Worm (Caenorhabditis elegans) whole organism, young adult: ENCODE data around the gene M05D6.1.

ENCODE experiments used
- B0261.1 ChIP-seq: sonication (generic microtip); optimal IDR thresholded peaks from 2 replicates; lab custom pipeline; 2016; ENCODE audit warnings: mild to moderate bottlenecking, missing genetic modification characterization, moderate library complexity, missing compliant biosample characterization
- B0336.3 ChIP-seq: fragments of 200-800 bp; sonication (Bioruptor generic); IDR thresholded peaks from 2 replicates; pipeline ENCODE4 v1.3.6; 2022; ENCODE audit warnings: missing genetic modification characterization, missing compliant biosample characterization
- D2030.7 ChIP-seq: fragments of 200-800 bp; sonication (Bioruptor generic); IDR thresholded peaks from 2 replicates; pipeline ENCODE4 v1.3.6; 2022; ENCODE audit warnings: missing genetic modification reagents, missing genetic modification characterization, missing compliant biosample characterization
- F33H1.4 ChIP-seq: fragments of 200-800 bp; sonication (Bioruptor generic); IDR thresholded peaks from 2 replicates; pipeline ENCODE4 v1.3.6; 2022; ENCODE audit warnings: missing genetic modification reagents, missing genetic modification characterization, missing compliant biosample characterization
- F49E8.2 ChIP-seq: sonication (generic microtip); optimal IDR thresholded peaks from 3 replicates; lab custom pipeline; 2017; ENCODE audit warnings: missing genetic modification characterization, mild to moderate bottlenecking, missing compliant biosample characterization, antibody characterized with exemption, moderate library complexity; ENCODE audit not compliant: insufficient read depth
- F52B5.7 ChIP-seq: sonication (generic microtip); optimal IDR thresholded peaks from 2 replicates; lab custom pipeline; 2016; ENCODE audit warnings: mild to moderate bottlenecking, missing genetic modification characterization, missing compliant biosample characterization
- F57C9.4 ChIP-seq: sonication (generic microtip); optimal IDR thresholded peaks from 2 replicates; lab custom pipeline; 2017; ENCODE audit warnings: mild to moderate bottlenecking, missing genetic modification characterization, missing compliant biosample characterization
- T07F8.4 ChIP-seq: sonication (generic microtip); optimal IDR thresholded peaks from 2 replicates; lab custom pipeline; 2016; ENCODE audit warnings: mild to moderate bottlenecking, missing genetic modification characterization, moderate library complexity, missing compliant biosample characterization
- Y67H2A.10 ChIP-seq: fragments of 200-800 bp; sonication (Bioruptor generic); conservative IDR thresholded peaks from 2 replicates; pipeline ENCODE4 v1.3.6; 2022; ENCODE audit warnings: missing genetic modification reagents, missing genetic modification characterization, missing compliant biosample characterization
- Y79H2A.3 ChIP-seq: fragments of 200-800 bp; sonication (Bioruptor generic); conservative IDR thresholded peaks from 2 replicates; pipeline ENCODE4 v1.3.6; 2022; ENCODE audit warnings: missing genetic modification reagents, missing genetic modification characterization, missing compliant biosample characterization
- Y95B8A.8 ChIP-seq: fragments of 200-800 bp; sonication (Bioruptor generic); IDR thresholded peaks from 2 replicates; pipeline ENCODE4 v1.3.6; 2022; ENCODE audit warnings: missing genetic modification reagents, missing genetic modification characterization, missing compliant biosample characterization
- ZK185.1 ChIP-seq: sonication (generic microtip); optimal IDR thresholded peaks from 2 replicates; lab custom pipeline; 2016; ENCODE audit warnings: mild to moderate bottlenecking, missing genetic modification characterization, missing compliant biosample characterization; ENCODE audit not compliant: poor library complexity, severe bottlenecking
- aptf-2 ChIP-seq: fragments of 200-800 bp; sonication (Bioruptor generic); conservative IDR thresholded peaks from 2 replicates; pipeline ENCODE4 v1.3.6; 2022; ENCODE audit warnings: missing genetic modification reagents, missing genetic modification characterization, missing compliant biosample characterization
- aptf-3 ChIP-seq: fragments of 200-800 bp; sonication (Bioruptor generic); IDR thresholded peaks from 2 replicates; pipeline ENCODE4 v1.3.6; 2022; ENCODE audit warnings: missing genetic modification characterization, missing compliant biosample characterization
- atf-7 ChIP-seq: sonication (generic microtip); optimal IDR thresholded peaks from 2 replicates; lab custom pipeline; 2017; ENCODE audit warnings: mild to moderate bottlenecking, missing genetic modification characterization, missing compliant biosample characterization
- athp-1 ChIP-seq: sonication (generic microtip); optimal IDR thresholded peaks from 2 replicates; lab custom pipeline; 2017; ENCODE audit warnings: mild to moderate bottlenecking, missing genetic modification characterization, missing compliant biosample characterization
- attf-5 ChIP-seq: fragments of 200-800 bp; sonication (Bioruptor generic); optimal IDR thresholded peaks from 2 replicates; lab custom pipeline; 2018; ENCODE audit warnings: mild to moderate bottlenecking, missing genetic modification characterization, missing compliant biosample characterization
- attf-6 ChIP-seq: fragments of 200-800 bp; sonication (Bioruptor generic); IDR thresholded peaks from 2 replicates; pipeline ENCODE4 v1.3.6; 2022; ENCODE audit warnings: missing genetic modification reagents, missing genetic modification characterization, missing compliant biosample characterization
- bed-1 ChIP-seq: fragments of 200-800 bp; sonication (Bioruptor generic); IDR thresholded peaks from 2 replicates; pipeline ENCODE4 v1.3.6; 2022; ENCODE audit warnings: missing genetic modification reagents, missing genetic modification characterization, missing compliant biosample characterization
- bed-2 ChIP-seq: fragments of 200-800 bp; sonication (Bioruptor generic); IDR thresholded peaks from 2 replicates; pipeline ENCODE4 v1.3.6; 2022; ENCODE audit warnings: missing genetic modification reagents, missing genetic modification characterization, missing compliant biosample characterization
- cebp-2 ChIP-seq: fragments of 200-800 bp; sonication (Bioruptor generic); IDR thresholded peaks from 2 replicates; pipeline ENCODE4 v1.3.6; 2022; ENCODE audit warnings: missing genetic modification characterization, missing compliant biosample characterization
- ceh-100 ChIP-seq: fragments of 200-800 bp; sonication (Bioruptor generic); IDR thresholded peaks from 2 replicates; pipeline ENCODE4 v1.3.6; 2022; ENCODE audit warnings: missing genetic modification reagents, missing genetic modification characterization, missing compliant biosample characterization
- ceh-27 ChIP-seq: fragments of 200-800 bp; sonication (Bioruptor generic); optimal IDR thresholded peaks from 2 replicates; lab custom pipeline; 2018; ENCODE audit warnings: mild to moderate bottlenecking, missing genetic modification characterization, moderate library complexity, missing compliant biosample characterization
- ceh-58 ChIP-seq: fragments of 200-800 bp; sonication (Bioruptor generic); IDR thresholded peaks from 2 replicates; pipeline ENCODE4 v1.3.6; 2022; ENCODE audit warnings: missing genetic modification characterization, missing compliant biosample characterization
- dpff-1 ChIP-seq: sonication (generic microtip); optimal IDR thresholded peaks from 2 replicates; lab custom pipeline; 2017; ENCODE audit warnings: mild to moderate bottlenecking, missing genetic modification characterization, missing compliant biosample characterization
- dpl-1 ChIP-seq: fragments of 150-350 bp; optimal IDR thresholded peaks from 2 replicates; lab custom pipeline; 2014; ENCODE audit warnings: missing biosample characterization, missing genetic modification reagents, missing genetic modification characterization
- egl-18 ChIP-seq: fragments of 200-800 bp; sonication (Bioruptor generic); IDR thresholded peaks from 2 replicates; pipeline ENCODE4 v1.3.6; 2022; ENCODE audit warnings: missing genetic modification reagents, missing genetic modification characterization, missing compliant biosample characterization
- egrh-3 ChIP-seq: fragments of 200-800 bp; sonication (Bioruptor generic); IDR thresholded peaks from 2 replicates; pipeline ENCODE4 v1.3.6; 2022; ENCODE audit warnings: missing genetic modification reagents, missing genetic modification characterization, missing compliant biosample characterization
- fkh-3 ChIP-seq: sonication (generic microtip); optimal IDR thresholded peaks from 2 replicates; lab custom pipeline; 2016; ENCODE audit warnings: mild to moderate bottlenecking, missing genetic modification characterization, missing compliant biosample characterization
- gei-17 ChIP-seq: fragments of 200-800 bp; sonication (Bioruptor generic); optimal IDR thresholded peaks from 2 replicates; lab custom pipeline; 2018; ENCODE audit warnings: mild to moderate bottlenecking, missing genetic modification characterization, missing compliant biosample characterization
- hrde-1 ChIP-seq: sonication (generic microtip); optimal IDR thresholded peaks from 2 replicates; lab custom pipeline; 2016; ENCODE audit warnings: missing genetic modification characterization, mild to moderate bottlenecking, missing compliant biosample characterization, moderate library complexity, missing genotype, missing genetic modification reagents, borderline replicate concordance
- let-526 ChIP-seq: fragments of 200-800 bp; sonication (Bioruptor generic); IDR thresholded peaks from 2 replicates; pipeline ENCODE4 v1.3.6; 2022; ENCODE audit warnings: missing genetic modification reagents, missing genetic modification characterization, missing compliant biosample characterization
- lin-26 ChIP-seq: fragments of 200-800 bp; sonication (Bioruptor generic); IDR thresholded peaks from 2 replicates; pipeline ENCODE4 v1.3.6; 2022; ENCODE audit warnings: missing genetic modification reagents, missing genetic modification characterization, missing compliant biosample characterization
- lin-35 ChIP-seq, 3 experiments: fragments of 150-350 bp in 2 of 3; sonication (generic microtip) in 1 of 3; optimal IDR thresholded peaks; 2 replicates each; lab custom pipeline; 2014 to 2018; ENCODE audit warnings: missing biosample characterization in 3 of 3, missing genetic modification characterization in 3 of 3, missing genetic modification reagents in 3 of 3
- lsy-27 ChIP-seq: sonication (generic microtip); optimal IDR thresholded peaks from 2 replicates; lab custom pipeline; 2017; ENCODE audit warnings: missing genetic modification characterization, mild to moderate bottlenecking, missing compliant biosample characterization, antibody characterized with exemption, missing genotype, borderline replicate concordance; ENCODE audit not compliant: insufficient read depth
- madf-6 ChIP-seq: fragments of 200-800 bp; sonication (Bioruptor generic); IDR thresholded peaks from 2 replicates; pipeline ENCODE4 v1.3.6; 2022; ENCODE audit warnings: missing genetic modification reagents, missing genetic modification characterization, missing compliant biosample characterization
- mes-4 ChIP-seq: sonication (generic microtip); optimal IDR thresholded peaks from 2 replicates; lab custom pipeline; 2016; ENCODE audit warnings: missing genotype, missing genetic modification characterization, missing compliant biosample characterization
- mxl-1 ChIP-seq: sonication (generic microtip); optimal IDR thresholded peaks from 2 replicates; lab custom pipeline; 2016; ENCODE audit warnings: missing genetic modification characterization, missing compliant biosample characterization
- nfya-2 ChIP-seq: fragments of 200-800 bp; sonication (Bioruptor generic); IDR thresholded peaks from 2 replicates; pipeline ENCODE4 v1.3.6; 2022; ENCODE audit warnings: missing genetic modification reagents, missing genetic modification characterization, missing compliant biosample characterization
- nfyb-1 ChIP-seq: fragments of 200-800 bp; sonication (Bioruptor generic); IDR thresholded peaks from 2 replicates; pipeline ENCODE4 v1.3.6; 2022; ENCODE audit warnings: missing genetic modification reagents, missing genetic modification characterization, missing compliant biosample characterization
- nhr-120 ChIP-seq: fragments of 200-800 bp; sonication (Bioruptor generic); IDR thresholded peaks from 2 replicates; pipeline ENCODE4 v1.3.6; 2022; ENCODE audit warnings: missing genetic modification characterization, missing compliant biosample characterization
- nhr-80 ChIP-seq: sonication (generic microtip); optimal IDR thresholded peaks from 2 replicates; lab custom pipeline; 2016; ENCODE audit warnings: missing genetic modification characterization, missing compliant biosample characterization
- sdz-38 ChIP-seq: sonication (generic microtip); optimal IDR thresholded peaks from 2 replicates; lab custom pipeline; 2016; ENCODE audit warnings: missing genotype, missing genetic modification characterization, missing compliant biosample characterization
- tlf-1 ChIP-seq: fragments of 200-800 bp; sonication (Bioruptor generic); optimal IDR thresholded peaks from 2 replicates; lab custom pipeline; 2018; ENCODE audit warnings: mild to moderate bottlenecking, missing genetic modification characterization, missing compliant biosample characterization
- xnd-1 ChIP-seq: sonication (generic microtip); optimal IDR thresholded peaks from 2 replicates; lab custom pipeline; 2016; ENCODE audit warnings: missing genotype, missing genetic modification reagents, missing genetic modification characterization, missing compliant biosample characterization
- ztf-22 ChIP-seq: fragments of 200-800 bp; sonication (Bioruptor generic); optimal IDR thresholded peaks from 2 replicates; lab custom pipeline; 2018; ENCODE audit warnings: mild to moderate bottlenecking, missing genetic modification characterization, moderate library complexity, missing compliant biosample characterization
- ztf-28 ChIP-seq: fragments of 200-800 bp; sonication (Bioruptor generic); IDR thresholded peaks from 2 replicates; pipeline ENCODE4 v1.3.6; 2022; ENCODE audit warnings: missing genetic modification reagents, missing genetic modification characterization, missing compliant biosample characterization
- ztf-3 ChIP-seq: fragments of 200-800 bp; sonication (Bioruptor generic); optimal IDR thresholded peaks from 2 replicates; lab custom pipeline; 2018; ENCODE audit warnings: mild to moderate bottlenecking, missing genetic modification characterization, missing compliant biosample characterization
- ztf-6 ChIP-seq: fragments of 200-800 bp; sonication (Bioruptor generic); IDR thresholded peaks from 2 replicates; pipeline ENCODE4 v1.3.6; 2022; ENCODE audit warnings: missing genetic modification reagents, missing genetic modification characterization, missing compliant biosample characterization

Gene M05D6.1

ce11 chrII:8442176-8442575 is 33.0 kb downstream of the M05D6.1 start (continued):
- no peak for TF ChIP-seq nhr-120
- TF ChIP-seq F33H1.4 (GFP tag; lab: Robert Waterston, UW), result peak; percentile 42; the same call in 1 of the 2 replicates
- no peak for TF ChIP-seq tlf-1 (GFP tag; lab: Kevin White, UChicago)
- no peak for TF ChIP-seq nfya-2 (GFP tag; lab: Robert Waterston, UW)
- TF ChIP-seq hrde-1 (tag; lab: Kevin White, UChicago), result no peak
- TF ChIP-seq mxl-1 (tag; lab: Kevin White, UChicago), result no peak
- TF ChIP-seq cebp-2 (GFP tag; lab: Robert Waterston, UW), result no peak
- TF ChIP-seq F49E8.2 (tag; lab: Kevin White, UChicago), result no peak
- peak in 1 of 3 experiments; percentile 7 for TF ChIP-seq lin-35 (GFP tag; optimal IDR thresholded peaks at IDR 0.05; lab: Kevin White, UChicago)
- TF ChIP-seq aptf-3 (GFP tag; lab: Robert Waterston, UW), result no peak
- TF ChIP-seq egl-18, result no peak
- TF ChIP-seq T07F8.4 (tag; lab: Kevin White, UChicago), result no peak
- TF ChIP-seq bed-2 (GFP tag; lab: Robert Waterston, UW), result no peak
- TF ChIP-seq ztf-6 (GFP tag; lab: Robert Waterston, UW), result no peak
- no peak for TF ChIP-seq sdz-38
- TF ChIP-seq aptf-2, result 0 out of 2 replicates have a peak, but pooled peaks have one; percentile 47
- TF ChIP-seq ceh-58 (GFP tag; lab: Robert Waterston, UW), result no peak
- TF ChIP-seq ceh-100, result no peak
- peak; percentile 70; the same call in 1 of the 2 replicates for TF ChIP-seq madf-6
- 0 out of 2 replicates have a peak, but pooled peaks have one; percentile 17 for TF ChIP-seq D2030.7 (GFP tag; lab: Robert Waterston, UW)
- TF ChIP-seq Y67H2A.10 (GFP tag; lab: Robert Waterston, UW), result no peak
- TF ChIP-seq ztf-3 (GFP tag; lab: Kevin White, UChicago), result no peak
- no peak for TF ChIP-seq B0336.3 (GFP tag; lab: Robert Waterston, UW)
- TF ChIP-seq nhr-80 (tag; lab: Kevin White, UChicago), result no peak
- no peak for TF ChIP-seq egrh-3 (GFP tag; lab: Robert Waterston, UW)
- TF ChIP-seq athp-1 (tag; lab: Kevin White, UChicago), result no peak
- TF ChIP-seq B0261.1 (tag; lab: Kevin White, UChicago), result no peak
- TF ChIP-seq ztf-28 (GFP tag; lab: Robert Waterston, UW), result no peak
- no peak for TF ChIP-seq lin-26 (GFP tag; lab: Robert Waterston, UW)
- peak; percentile 9 for TF ChIP-seq dpl-1 (GFP tag; lab: Kevin White, UChicago)
- TF ChIP-seq attf-6 (GFP tag; lab: Robert Waterston, UW), result no peak
- TF ChIP-seq mes-4 (tag; lab: Kevin White, UChicago), result no peak
- no peak for TF ChIP-seq F57C9.4
- peak; percentile 17; the same call in 1 of the 2 replicates for TF ChIP-seq nfyb-1 (GFP tag; lab: Robert Waterston, UW)
- TF ChIP-seq xnd-1 (tag; lab: Kevin White, UChicago), result peak; percentile 5
- no peak for TF ChIP-seq gei-17 (GFP tag; lab: Kevin White, UChicago)
- TF ChIP-seq let-526 (GFP tag; lab: Robert Waterston, UW), result no peak
- TF ChIP-seq Y79H2A.3, result no peak
- no peak for TF ChIP-seq ztf-22 (GFP tag; lab: Kevin White, UChicago)
- TF ChIP-seq ceh-27 (GFP tag; lab: Kevin White, UChicago), result no peak
- no peak for TF ChIP-seq dpff-1
- TF ChIP-seq fkh-3, result no peak
- no peak for TF ChIP-seq F52B5.7 (tag; lab: Kevin White, UChicago)
- TF ChIP-seq attf-5 (GFP tag; lab: Kevin White, UChicago), result no peak
- TF ChIP-seq ZK185.1 (tag; lab: Kevin White, UChicago), result no peak
- TF ChIP-seq Y95B8A.8 (GFP tag; lab: Robert Waterston, UW), result no peak
- no peak for TF ChIP-seq atf-7 (tag; lab: Kevin White, UChicago)
- no peak for TF ChIP-seq lsy-27 (tag; lab: Kevin White, UChicago)
- no peak for TF ChIP-seq bed-1
